Fruit fly (Drosophila melanogaster) whole organism, adult: ENCODE results near the gene Mvd.

Experiments used
- CG11617 ChIP-seq: fragments of 200-800 bp; sonication (Bioruptor generic); optimal IDR thresholded peaks from 2 replicates; lab custom pipeline; 2017; ENCODE audit warnings: mild to moderate bottlenecking, missing biosample characterization, missing genetic modification reagents, missing genetic modification characterization
- CG1620 ChIP-seq: fragments of 200-800 bp; sonication (Bioruptor generic); optimal IDR thresholded peaks from 2 replicates; lab custom pipeline; 2016; ENCODE audit warnings: missing biosample characterization, missing genetic modification characterization
- Hr96 ChIP-seq: fragments of 200-800 bp; sonication (Bioruptor generic); optimal IDR thresholded peaks from 2 replicates; lab custom pipeline; 2016; ENCODE audit warnings: missing biosample characterization, missing genetic modification characterization

dm6 chrX:15701047-15701446 lies 47.9 kb upstream of the Mvd start, which contains the start of gene CG9240:
- TF ChIP-seq CG11617 (GFP tag; lab: Kevin White, UChicago): no peak
- TF ChIP-seq Hr96 (GFP tag; lab: Kevin White, UChicago): no peak
- TF ChIP-seq CG1620 (GFP tag; lab: Kevin White, UChicago): no peak
